Worm (Caenorhabditis elegans) whole organism, L1 larva: Measurements from ENCODE around the gene his-39.

Experiments
- C04F5.9 ChIP-seq: sonication (generic microtip); optimal IDR thresholded peaks from 2 replicates; lab custom pipeline; 2016; ENCODE audit warnings: missing genetic modification characterization, missing compliant biosample characterization
- C16A3.4 ChIP-seq: fragments of 150-350 bp; optimal IDR thresholded peaks from 2 replicates; lab custom pipeline; 2014; ENCODE audit warnings: missing biosample characterization, missing genetic modification characterization
- aha-1 ChIP-seq: fragments of 150-350 bp; optimal IDR thresholded peaks from 2 replicates; lab custom pipeline; 2014; ENCODE audit warnings: missing biosample characterization, missing genetic modification characterization
- aly-2 ChIP-seq: fragments of 150-350 bp; optimal IDR thresholded peaks from 2 replicates; lab custom pipeline; 2014; ENCODE audit warnings: missing biosample characterization, missing genetic modification characterization
- ama-1 ChIP-seq: fragments of 150-350 bp; optimal IDR thresholded peaks from 2 replicates; lab custom pipeline; 2014
- ceh-88 ChIP-seq: fragments of 200-800 bp; sonication (Bioruptor generic); IDR thresholded peaks from 2 replicates; pipeline ENCODE4 v1.3.6; 2022; ENCODE audit warnings: missing genetic modification characterization, missing compliant biosample characterization
- ceh-90 ChIP-seq: sonication (generic microtip); optimal IDR thresholded peaks from 2 replicates; lab custom pipeline; 2016; ENCODE audit warnings: missing genetic modification characterization, missing compliant biosample characterization
- dpl-1 ChIP-seq, 3 experiments: fragments of 150-350 bp in 2 of 3; sonication (generic microtip) in 1 of 3; optimal IDR thresholded peaks; 2 replicates each; lab custom pipeline; 2014 to 2017; ENCODE audit warnings: missing biosample characterization in 3 of 3, missing genetic modification characterization in 3 of 3, missing genetic modification reagents in 3 of 3
- dsc-1 ChIP-seq: sonication (generic microtip); optimal IDR thresholded peaks from 2 replicates; lab custom pipeline; 2016; ENCODE audit warnings: mild to moderate bottlenecking, missing genetic modification characterization, missing compliant biosample characterization
- efl-1 ChIP-seq, 4 experiments: fragments of 150-350 bp; optimal IDR thresholded peaks in 3 of 4; peaks in 1 of 4; 1 replicate in 1 of 4; 2 replicates in 3 of 4; lab custom pipeline; 2014; ENCODE audit warnings: missing biosample characterization in 2 of 4, missing genetic modification characterization in 2 of 4, missing genetic modification reagents in 2 of 4
- efl-3 ChIP-seq: fragments of 200-800 bp; sonication (Bioruptor generic); optimal IDR thresholded peaks from 2 replicates; lab custom pipeline; 2018; ENCODE audit warnings: mild to moderate bottlenecking, missing genetic modification characterization, missing compliant biosample characterization
- ets-5 ChIP-seq: fragments of 200-800 bp; sonication (Bioruptor generic); IDR thresholded peaks from 2 replicates; pipeline ENCODE4 v1.3.6; 2022; ENCODE audit warnings: missing genetic modification characterization, missing compliant biosample characterization
- fkh-4 ChIP-seq: sonication (generic microtip); optimal IDR thresholded peaks from 2 replicates; lab custom pipeline; 2016; ENCODE audit warnings: missing compliant biosample characterization, missing genetic modification characterization, borderline replicate concordance
- hpl-2 ChIP-seq: fragments of 150-350 bp; optimal IDR thresholded peaks from 2 replicates; lab custom pipeline; 2014; ENCODE audit warnings: missing biosample characterization, missing genetic modification reagents, missing genetic modification characterization
- lin-14 ChIP-seq: fragments of 200-800 bp; sonication (Bioruptor generic); optimal IDR thresholded peaks from 2 replicates; lab custom pipeline; 2018; ENCODE audit warnings: mild to moderate bottlenecking, missing genetic modification characterization, moderate library complexity, missing compliant biosample characterization
- mab-9 ChIP-seq: fragments of 200-800 bp; sonication (Bioruptor generic); IDR thresholded peaks from 2 replicates; pipeline ENCODE4 v1.3.6; 2022; ENCODE audit warnings: missing genetic modification reagents, missing genetic modification characterization, missing compliant biosample characterization
- mdl-1 ChIP-seq, 2 experiments: fragments of 150-350 bp; optimal IDR thresholded peaks; 2 replicates each; lab custom pipeline; 2014 to 2017; ENCODE audit warnings: missing biosample characterization in 2 of 2, missing genetic modification characterization in 2 of 2, inconsistent platforms in 1 of 2
- mef-2 ChIP-seq: fragments of 150-350 bp; optimal IDR thresholded peaks from 2 replicates; lab custom pipeline; 2014; ENCODE audit warnings: missing biosample characterization, missing genetic modification characterization
- mep-1 ChIP-seq: fragments of 150-350 bp; optimal IDR thresholded peaks from 2 replicates; lab custom pipeline; 2014; ENCODE audit warnings: missing biosample characterization, missing genetic modification characterization
- nhr-20 ChIP-seq: sonication (generic microtip); optimal IDR thresholded peaks from 2 replicates; lab custom pipeline; 2016; ENCODE audit warnings: mild to moderate bottlenecking, missing genetic modification characterization, missing compliant biosample characterization
- nhr-237 ChIP-seq: fragments of 150-350 bp; optimal IDR thresholded peaks from 2 replicates; lab custom pipeline; 2014; ENCODE audit warnings: missing biosample characterization, missing genetic modification characterization
- nhr-47 ChIP-seq: sonication (generic microtip); optimal IDR thresholded peaks from 2 replicates; lab custom pipeline; 2016; ENCODE audit warnings: mild to moderate bottlenecking, missing genetic modification characterization, moderate library complexity, missing compliant biosample characterization
- nhr-71 ChIP-seq: sonication (generic microtip); optimal IDR thresholded peaks from 2 replicates; lab custom pipeline; 2016; ENCODE audit warnings: mild to moderate bottlenecking, missing genetic modification characterization, moderate library complexity, missing compliant biosample characterization
- nhr-77 ChIP-seq: fragments of 150-350 bp; optimal IDR thresholded peaks from 2 replicates; lab custom pipeline; 2014; ENCODE audit warnings: missing biosample characterization, missing genetic modification characterization
- nhr-84 ChIP-seq: sonication (generic microtip); optimal IDR thresholded peaks from 2 replicates; lab custom pipeline; 2017; ENCODE audit warnings: missing biosample characterization, missing genetic modification characterization
- pag-3 ChIP-seq: sonication (generic microtip); optimal IDR thresholded peaks from 2 replicates; lab custom pipeline; 2017; ENCODE audit warnings: missing genetic modification characterization, mild to moderate bottlenecking, missing compliant biosample characterization, antibody characterized with exemption, borderline replicate concordance; ENCODE audit not compliant: insufficient read depth
- rnt-1 ChIP-seq: sonication (generic microtip); optimal IDR thresholded peaks from 2 replicates; lab custom pipeline; 2016; ENCODE audit warnings: mild to moderate bottlenecking, missing genetic modification characterization, moderate library complexity, missing compliant biosample characterization
- snpc-4 ChIP-seq: fragments of 150-350 bp; optimal IDR thresholded peaks from 2 replicates; lab custom pipeline; 2014; ENCODE audit warnings: missing biosample characterization, missing genetic modification characterization
- sox-4 ChIP-seq: sonication (generic microtip); optimal IDR thresholded peaks from 2 replicates; lab custom pipeline; 2016; ENCODE audit warnings: missing genetic modification characterization, missing compliant biosample characterization
- swsn-7 ChIP-seq: sonication (generic microtip); optimal IDR thresholded peaks from 2 replicates; lab custom pipeline; 2016; ENCODE audit warnings: missing genetic modification characterization, missing compliant biosample characterization
- tbx-2 ChIP-seq: sonication (generic microtip); optimal IDR thresholded peaks from 2 replicates; lab custom pipeline; 2016; ENCODE audit warnings: missing genetic modification characterization, missing compliant biosample characterization
- unc-30 ChIP-seq: sonication (generic microtip); optimal IDR thresholded peaks from 2 replicates; lab custom pipeline; 2017; ENCODE audit warnings: missing biosample characterization, missing genetic modification characterization
- unc-62 ChIP-seq: fragments of 150-350 bp; optimal IDR thresholded peaks from 2 replicates; lab custom pipeline; 2014; ENCODE audit warnings: missing biosample characterization, missing genetic modification reagents, missing genetic modification characterization
- unc-86 ChIP-seq: sonication (generic microtip); optimal IDR thresholded peaks from 2 replicates; lab custom pipeline; 2016; ENCODE audit warnings: missing genetic modification characterization, missing compliant biosample characterization
- vab-15 ChIP-seq: sonication (generic microtip); optimal IDR thresholded peaks from 2 replicates; lab custom pipeline; 2017; ENCODE audit warnings: missing genotype, mild to moderate bottlenecking, missing genetic modification characterization, missing compliant biosample characterization
- zip-4 ChIP-seq: fragments of 200-800 bp; sonication (Bioruptor generic); optimal IDR thresholded peaks from 2 replicates; lab custom pipeline; 2018; ENCODE audit warnings: mild to moderate bottlenecking, missing genetic modification characterization, moderate library complexity, missing compliant biosample characterization
- ztf-11 ChIP-seq, 2 experiments: sonication (generic microtip); optimal IDR thresholded peaks; 2 replicates each; lab custom pipeline; 2016 to 2017; ENCODE audit warnings: missing genetic modification characterization in 2 of 2, missing biosample characterization in 1 of 2, missing compliant biosample characterization in 1 of 2
- ztf-4 ChIP-seq: fragments of 150-350 bp; optimal IDR thresholded peaks from 2 replicates; lab custom pipeline; 2014; ENCODE audit warnings: missing biosample characterization, missing genetic modification characterization

Gene his-39

DNA sequence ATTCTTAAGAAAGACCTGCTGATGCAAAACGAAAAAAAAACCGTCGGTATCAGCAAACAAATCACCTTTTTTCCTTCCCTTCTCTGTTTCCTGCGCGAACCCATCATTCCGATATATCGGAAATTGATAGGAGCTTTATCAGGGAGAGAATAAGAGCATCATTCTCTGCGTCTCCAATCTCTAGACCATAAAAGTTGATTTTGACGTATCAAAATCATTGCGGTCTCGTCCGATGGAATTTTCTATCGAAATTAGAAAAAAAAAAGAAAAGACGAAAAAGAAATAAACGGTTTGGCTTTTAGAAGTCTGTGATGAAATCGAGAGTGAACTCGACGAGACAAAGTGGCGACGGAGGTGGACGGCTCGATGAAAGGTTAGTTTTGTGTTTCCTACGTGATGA is 12.7 kb downstream of the his-39 start, which contains the start of gene stdh-4:
TSS of gene stdh-4 (plus strand) at position 301 of the 400 bp plus-strand sequence.
- TF ChIP-seq tbx-2 (tag; lab: Kevin White, UChicago) (peak; percentile 0), unc-62 (GFP tag; lab: Kevin White, UChicago) (no peak), nhr-77 (tag; lab: Kevin White, UChicago) (peak; percentile 11), pag-3 (no peak)

DNA sequence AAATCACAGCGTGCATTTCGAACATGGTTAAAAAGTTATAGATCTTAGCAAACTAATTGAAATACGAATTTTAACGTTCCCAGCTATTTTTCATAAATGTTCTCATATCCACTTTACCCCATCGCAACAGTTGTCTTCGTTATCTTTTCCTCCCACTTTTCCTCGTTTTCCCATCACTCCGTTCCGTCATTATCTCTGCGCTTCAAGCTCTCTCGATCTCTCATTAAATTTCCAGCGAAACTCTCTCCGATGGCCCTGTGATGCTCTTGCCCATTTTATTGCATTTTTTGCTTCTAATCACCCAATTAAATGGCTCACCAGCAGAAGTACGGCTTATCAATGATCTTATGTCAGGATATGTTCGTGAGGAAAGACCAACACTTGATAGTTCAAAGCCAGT is 16.1 kb downstream of the his-39 start, which contains the start of gene acr-15:
TSS of gene acr-15 (plus strand) at position 236 of the 400 bp plus-strand sequence.
- TF ChIP-seq mep-1 (tag; lab: Kevin White, UChicago) (no peak), sox-4 (tag; lab: Kevin White, UChicago) (no peak), rnt-1 (tag; lab: Kevin White, UChicago) (peak; percentile 46), ceh-88 (GFP tag; lab: Robert Waterston, UW) (no peak), efl-1 (optimal IDR thresholded peaks at IDR 0.05; lab: Kevin White, UChicago) (no peak), efl-1 (GFP tag; optimal IDR thresholded peaks at IDR 0.05 in 1 of 2; lab: Kevin White, UChicago) (peak in 1 of 2 experiments; percentile 78), mef-2 (tag; lab: Kevin White, UChicago) (no peak), hpl-2 (GFP tag; lab: Kevin White, UChicago) (no peak), zip-4 (GFP tag; lab: Kevin White, UChicago) (no peak), unc-86 (no peak), fkh-4 (no peak), C04F5.9 (tag; lab: Kevin White, UChicago) (no peak), aha-1 (no peak), lin-14 (GFP tag; lab: Kevin White, UChicago) (peak; percentile 1), nhr-71 (no peak), unc-30 (no peak), efl-3 (GFP tag; lab: Kevin White, UChicago) (no peak), dpl-1 (GFP tag; optimal IDR thresholded peaks at IDR 0.05; lab: Kevin White, UChicago) (no peak)

DNA sequence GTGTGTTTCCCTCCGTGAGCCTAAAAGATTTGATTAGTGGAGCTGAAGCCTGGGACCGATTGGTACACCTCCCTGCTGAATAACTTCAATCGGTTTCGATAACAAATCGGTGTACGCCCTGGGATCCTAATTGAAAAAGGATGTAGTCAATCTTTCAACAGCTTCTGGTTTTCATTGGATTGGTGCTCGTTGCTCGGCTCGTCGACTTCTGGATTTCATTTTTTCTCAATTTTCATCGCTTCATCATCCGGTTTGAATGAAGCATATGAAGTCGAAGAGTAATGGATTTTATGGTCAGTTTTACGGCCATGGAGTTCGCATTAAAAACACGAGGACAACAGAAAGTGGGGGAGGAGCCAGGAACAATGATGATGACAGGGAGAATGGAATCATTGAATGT is 19.6 kb downstream of the his-39 start:
- TF ChIP-seq nhr-20 (tag; lab: Kevin White, UChicago): no peak
- TF ChIP-seq nhr-237: no peak
- TF ChIP-seq ceh-88 (GFP tag; lab: Robert Waterston, UW): no peak
- TF ChIP-seq dsc-1: peak; percentile 99
- no peak for TF ChIP-seq swsn-7 (tag; lab: Kevin White, UChicago)
- no peak for TF ChIP-seq ztf-11 (tag; optimal IDR thresholded peaks at IDR 0.05; lab: Kevin White, UChicago)
- no peak for TF ChIP-seq zip-4 (GFP tag; lab: Kevin White, UChicago)
- no peak for TF ChIP-seq nhr-84 (tag; lab: Kevin White, UChicago)
- no peak for TF ChIP-seq ztf-4 (tag; lab: Kevin White, UChicago)
- TF ChIP-seq nhr-77 (tag; lab: Kevin White, UChicago): no peak
- no peak for TF ChIP-seq aly-2 (tag; lab: Kevin White, UChicago)
- no peak for TF ChIP-seq ets-5 (GFP tag; lab: Robert Waterston, UW)
- no peak for TF ChIP-seq vab-15 (tag; lab: Kevin White, UChicago)
- TF ChIP-seq pag-3: no peak
- TF ChIP-seq mdl-1 (tag; optimal IDR thresholded peaks at IDR 0.05; lab: Kevin White, UChicago): no peak
- TF ChIP-seq tbx-2 (tag; lab: Kevin White, UChicago): peak; percentile 27
- no peak for TF ChIP-seq C04F5.9 (tag; lab: Kevin White, UChicago)
- no peak for TF ChIP-seq C16A3.4
- no peak for TF ChIP-seq nhr-47 (tag; lab: Kevin White, UChicago)
- no peak for TF ChIP-seq ceh-90 (tag; lab: Kevin White, UChicago)
- no peak for TF ChIP-seq mep-1 (tag; lab: Kevin White, UChicago)
- TF ChIP-seq ama-1: no peak
- peak; percentile 89 for TF ChIP-seq fkh-4
- no peak for TF ChIP-seq mab-9 (GFP tag; lab: Robert Waterston, UW)
- no peak for TF ChIP-seq snpc-4
- TF ChIP-seq mef-2 (tag; lab: Kevin White, UChicago): no peak
